Fruit fly (Drosophila melanogaster) whole organism, prepupa: ENCODE results near the gene CG16721.

Source experiments
- CG11294 ChIP-seq: fragments of 200-800 bp; sonication (Bioruptor generic); IDR thresholded peaks from 2 replicates; pipeline ENCODE4 v1.3.6; 2022; ENCODE audit warnings: missing biosample characterization, missing genetic modification characterization
- CG32006 ChIP-seq: fragments of 200-800 bp; sonication (Bioruptor generic); optimal IDR thresholded peaks from 3 replicates; lab custom pipeline; 2017; ENCODE audit warnings: missing biosample characterization, mild to moderate bottlenecking, missing genetic modification characterization
- CG34406 ChIP-seq: fragments of 200-800 bp; sonication (Bioruptor generic); optimal IDR thresholded peaks from 3 replicates; lab custom pipeline; 2016; ENCODE audit warnings: missing biosample characterization, missing genetic modification characterization
- CG3919 ChIP-seq: fragments of 200-800 bp; sonication (Bioruptor generic); optimal IDR thresholded peaks from 3 replicates; lab custom pipeline; 2016; ENCODE audit warnings: missing biosample characterization, missing genetic modification characterization
- CG4318 ChIP-seq: fragments of 200-800 bp; sonication (Bioruptor generic); optimal IDR thresholded peaks from 3 replicates; lab custom pipeline; 2017; ENCODE audit warnings: missing biosample characterization, mild to moderate bottlenecking, missing genetic modification characterization
- CG6163 ChIP-seq: fragments of 200-800 bp; sonication (Bioruptor generic); IDR thresholded peaks from 3 replicates; pipeline ENCODE4 v1.3.6; 2022; ENCODE audit warnings: missing biosample characterization, missing genetic modification characterization
- CG6854 ChIP-seq: fragments of 200-800 bp; sonication (Bioruptor generic); optimal IDR thresholded peaks from 2 replicates; lab custom pipeline; 2017; ENCODE audit warnings: missing biosample characterization, mild to moderate bottlenecking, missing genetic modification characterization
- CG7368 ChIP-seq: fragments of 200-800 bp; sonication (Bioruptor generic); optimal IDR thresholded peaks from 3 replicates; lab custom pipeline; 2016; ENCODE audit warnings: missing biosample characterization, missing genetic modification characterization
- CG8319 ChIP-seq: fragments of 200-800 bp; sonication (Bioruptor generic); optimal IDR thresholded peaks from 3 replicates; lab custom pipeline; 2016; ENCODE audit warnings: missing biosample characterization, missing genetic modification characterization
- CG8632 ChIP-seq: fragments of 200-800 bp; sonication (Bioruptor generic); optimal IDR thresholded peaks from 3 replicates; lab custom pipeline; 2016; ENCODE audit warnings: missing biosample characterization, missing genetic modification characterization
- CG9139 ChIP-seq: fragments of 200-800 bp; sonication (Bioruptor generic); optimal IDR thresholded peaks from 3 replicates; lab custom pipeline; 2017; ENCODE audit warnings: missing biosample characterization, mild to moderate bottlenecking, missing genetic modification characterization
- Ets96B ChIP-seq: fragments of 200-800 bp; optimal IDR thresholded peaks from 2 replicates; lab custom pipeline; 2019; ENCODE audit warnings: missing biosample characterization, mild to moderate bottlenecking, missing genetic modification characterization, moderate library complexity
- Gug ChIP-seq: fragments of 200-800 bp; sonication (Bioruptor generic); IDR thresholded peaks from 2 replicates; pipeline ENCODE4 v1.3.6; 2022; ENCODE audit warnings: missing biosample characterization, missing genetic modification characterization
- OdsH ChIP-seq: fragments of 200-800 bp; sonication (Bioruptor generic); optimal IDR thresholded peaks from 3 replicates; lab custom pipeline; 2016; ENCODE audit warnings: missing biosample characterization, missing genetic modification characterization
- Smox ChIP-seq: fragments of 200-800 bp; sonication (Bioruptor generic); optimal IDR thresholded peaks from 3 replicates; lab custom pipeline; 2016; ENCODE audit warnings: missing biosample characterization, missing genetic modification characterization
- Sox15 ChIP-seq: fragments of 200-800 bp; sonication (Bioruptor generic); optimal IDR thresholded peaks from 3 replicates; lab custom pipeline; 2016; ENCODE audit warnings: missing biosample characterization, missing genetic modification characterization
- acj6 ChIP-seq: fragments of 200-800 bp; sonication (Bioruptor generic); optimal IDR thresholded peaks from 3 replicates; lab custom pipeline; 2016; ENCODE audit warnings: missing biosample characterization, missing genetic modification characterization
- fd85E ChIP-seq: fragments of 200-800 bp; sonication (Bioruptor generic); optimal IDR thresholded peaks from 3 replicates; lab custom pipeline; 2016; ENCODE audit warnings: missing biosample characterization, missing genetic modification characterization
- fkh ChIP-seq: fragments of 200-800 bp; sonication (Bioruptor generic); optimal IDR thresholded peaks from 3 replicates; lab custom pipeline; 2017; ENCODE audit warnings: missing biosample characterization, mild to moderate bottlenecking, missing genetic modification characterization, moderate library complexity
- svp ChIP-seq: fragments of 200-800 bp; sonication (Bioruptor generic); peaks from one replicate; lab custom pipeline; 2016; ENCODE audit warnings: missing biosample characterization, missing genetic modification characterization
- vri ChIP-seq: fragments of 200-800 bp; sonication (Bioruptor generic); optimal IDR thresholded peaks from 3 replicates; lab custom pipeline; 2016; ENCODE audit warnings: missing biosample characterization, mild to moderate bottlenecking, missing genetic modification characterization

CG16721 gene

DNA sequence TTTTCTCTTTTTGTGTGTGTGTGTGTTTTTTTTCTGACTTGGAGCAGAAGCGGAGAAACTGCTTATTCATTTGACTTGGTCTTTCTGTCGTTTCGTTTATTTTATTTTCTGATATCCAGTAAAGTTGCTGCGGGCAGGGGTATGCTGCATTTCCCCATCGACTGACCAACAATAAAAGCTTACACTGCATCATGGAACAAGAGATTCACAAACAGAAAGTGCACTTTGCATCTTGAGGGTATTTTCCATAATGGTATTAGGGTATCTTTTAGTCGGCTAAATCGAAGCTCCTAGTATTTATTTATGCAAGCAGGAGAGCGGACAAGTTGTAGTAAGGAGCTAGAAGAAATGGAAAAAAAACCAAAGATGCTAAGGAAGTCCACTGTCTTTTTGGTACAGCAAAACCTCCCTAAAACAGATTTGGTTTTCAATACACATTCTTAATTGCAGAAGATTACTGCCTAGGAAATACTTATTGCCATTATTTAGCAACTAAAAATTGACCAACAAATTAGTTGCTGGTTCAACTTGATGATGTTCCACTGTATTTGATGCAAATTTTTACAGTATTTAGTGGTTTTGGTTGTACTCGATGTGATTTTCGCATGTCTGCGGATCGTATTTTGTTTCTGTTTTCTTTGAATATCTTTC lies 52.8 kb downstream of the CG16721 start (continued):
- TF ChIP-seq CG3919 = peak; percentile 88
- peak; percentile 53; the same call in 1 of the 2 replicates for TF ChIP-seq CG11294
- peak; percentile 48 for TF ChIP-seq CG8319 (GFP tag; lab: Kevin White, UChicago)
- TF ChIP-seq CG8632 (GFP tag; lab: Kevin White, UChicago) = peak; percentile 71
- TF ChIP-seq Smox (GFP tag; lab: Kevin White, UChicago) = peak; percentile 66
- peak; percentile 28 for TF ChIP-seq vri (GFP tag; lab: Kevin White, UChicago)
- peak; percentile 90 for TF ChIP-seq CG6163 (GFP tag; lab: Robert Waterston, UW)
- TF ChIP-seq CG7368 (GFP tag; lab: Kevin White, UChicago) = peak; percentile 68
- peak; percentile 83 for TF ChIP-seq CG32006 (GFP tag; lab: Kevin White, UChicago)
- peak; percentile 78 for TF ChIP-seq OdsH (GFP tag; lab: Kevin White, UChicago)
- peak; percentile 71 for TF ChIP-seq Gug (GFP tag; lab: Robert Waterston, UW)
- TF ChIP-seq svp (GFP tag; lab: Kevin White, UChicago) = peak; percentile 86
- peak; percentile 47 for TF ChIP-seq Sox15 (GFP tag; lab: Kevin White, UChicago)
- TF ChIP-seq CG6854 (GFP tag; lab: Kevin White, UChicago) = no peak
- peak; percentile 74 for TF ChIP-seq acj6
- TF ChIP-seq fd85E (GFP tag; lab: Kevin White, UChicago) = peak; percentile 16
- TF ChIP-seq CG34406 (GFP tag; lab: Kevin White, UChicago) = peak; percentile 54
- no peak for TF ChIP-seq fkh (GFP tag; lab: Kevin White, UChicago)
- TF ChIP-seq Ets96B (tag; lab: Kevin White, UChicago) = peak; percentile 80
- TF ChIP-seq CG9139 (GFP tag; lab: Kevin White, UChicago) = peak; percentile 22
- peak; percentile 54 for TF ChIP-seq CG4318 (GFP tag; lab: Kevin White, UChicago)
